Worm (Caenorhabditis elegans): ENCODE measurements around the gene R08C7.4.

R08C7.4 gene

DNA sequence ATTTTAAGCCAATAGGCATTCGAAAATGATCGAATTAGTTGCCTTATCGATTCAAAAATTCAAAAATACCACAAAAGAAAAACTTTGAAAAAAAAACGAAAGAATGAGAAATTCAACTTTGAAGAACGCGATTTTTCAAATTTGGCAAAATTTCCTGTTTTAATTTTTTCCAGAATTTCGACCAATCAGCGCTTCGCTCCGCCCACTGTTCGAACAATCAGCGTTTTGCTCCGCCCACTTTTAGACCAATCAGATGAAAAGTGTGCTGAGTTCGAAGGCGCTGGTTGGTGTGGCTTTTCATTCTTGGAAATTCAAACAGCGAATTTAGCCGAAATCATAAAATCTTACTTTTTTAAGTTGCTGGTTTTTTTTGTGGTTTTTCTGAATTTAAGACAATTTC is 37.2 kb upstream of the R08C7.4 start:
- TF ChIP-seq daf-8 (GFP tag; IDR thresholded peaks at IDR 0.05) (no peak), aha-1 (tag) (peak; percentile 24)

DNA sequence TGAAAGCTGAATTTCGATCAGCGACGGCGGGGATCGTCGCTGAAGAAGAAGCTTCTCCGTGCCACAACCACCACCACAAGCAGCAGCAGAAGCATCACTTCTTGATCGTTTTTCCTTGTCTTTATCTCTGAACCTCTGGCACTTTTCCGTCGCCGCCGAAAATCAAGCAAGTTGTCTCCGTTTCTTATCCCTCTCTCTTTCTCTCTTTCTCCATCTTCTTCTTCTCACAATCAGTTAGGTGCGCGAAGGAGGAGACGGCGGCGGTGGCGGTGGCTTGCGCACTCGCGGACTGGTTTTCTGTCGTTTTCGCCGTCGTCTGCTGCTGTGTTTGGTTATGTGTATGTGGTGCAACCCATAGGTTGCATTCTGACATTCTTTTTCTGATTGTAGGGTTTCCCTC is 36.4 kb upstream of the R08C7.4 start:
- peak; percentile 2 for TF ChIP-seq hlh-30 (tag; optimal IDR thresholded peaks at IDR 0.05; ENCODE audit: insufficient read depth)
- no peak for TF ChIP-seq nhr-11 (tag; optimal IDR thresholded peaks at IDR 0.05)
- no peak for TF ChIP-seq T20F7.1 (GFP tag; optimal IDR thresholded peaks at IDR 0.05)
- peak; percentile 59 for TF ChIP-seq hlh-11 (tag; optimal IDR thresholded peaks at IDR 0.05)
- peak; percentile 39 for TF ChIP-seq mep-1 (tag; optimal IDR thresholded peaks at IDR 0.05)
- peak; percentile 64 for TF ChIP-seq set-16 (GFP tag; IDR thresholded peaks at IDR 0.05)
- no peak for TF ChIP-seq duxl-1 (tag; optimal IDR thresholded peaks at IDR 0.05; ENCODE audit: poor library complexity)
- TF ChIP-seq Y105C5A.15 (GFP tag; IDR thresholded peaks at IDR 0.05): no peak
- peak; percentile 68 for TF ChIP-seq mxl-3 (GFP tag; optimal IDR thresholded peaks at IDR 0.05)
- no peak for TF ChIP-seq pqm-1 (tag; optimal IDR thresholded peaks at IDR 0.05)
- TF ChIP-seq pha-4 (GFP tag; IDR thresholded peaks at IDR 0.05): 0 out of 2 replicates have a peak, but pooled peaks have one; percentile 14
- TF ChIP-seq pha-4 (tag; optimal IDR thresholded peaks at IDR 0.05): no peak
- TF ChIP-seq lin-38 (GFP tag; IDR thresholded peaks at IDR 0.05): peak; percentile 22; the same call in 1 of the 2 replicates
- no peak for TF ChIP-seq zip-11 (GFP tag; IDR thresholded peaks at IDR 0.05)
- peak in 1 of 2 experiments; percentile 52 for TF ChIP-seq mdl-1 (tag; optimal IDR thresholded peaks at IDR 0.05)
- TF ChIP-seq F44E2.7 (GFP tag; IDR thresholded peaks at IDR 0.05): no peak
- peak; percentile 2 for TF ChIP-seq mes-2 (tag; optimal IDR thresholded peaks at IDR 0.05; ENCODE audit: poor library complexity, severe bottlenecking)
- TF ChIP-seq lin-1 (GFP tag; IDR thresholded peaks at IDR 0.05): peak; percentile 16; the same call in 1 of the 2 replicates
- TF ChIP-seq egl-43 (GFP tag; IDR thresholded peaks at IDR 0.05): peak; percentile 37; the same call in 1 of the 2 replicates
- peak; percentile 47 for TF ChIP-seq aha-1 (tag)
- TF ChIP-seq hmg-1.1 (GFP tag; IDR thresholded peaks at IDR 0.05): peak; percentile 46
- TF ChIP-seq nhr-237 (tag; optimal IDR thresholded peaks at IDR 0.05): no peak
- TF ChIP-seq F37D6.2 (tag; optimal IDR thresholded peaks at IDR 0.05): no peak

DNA sequence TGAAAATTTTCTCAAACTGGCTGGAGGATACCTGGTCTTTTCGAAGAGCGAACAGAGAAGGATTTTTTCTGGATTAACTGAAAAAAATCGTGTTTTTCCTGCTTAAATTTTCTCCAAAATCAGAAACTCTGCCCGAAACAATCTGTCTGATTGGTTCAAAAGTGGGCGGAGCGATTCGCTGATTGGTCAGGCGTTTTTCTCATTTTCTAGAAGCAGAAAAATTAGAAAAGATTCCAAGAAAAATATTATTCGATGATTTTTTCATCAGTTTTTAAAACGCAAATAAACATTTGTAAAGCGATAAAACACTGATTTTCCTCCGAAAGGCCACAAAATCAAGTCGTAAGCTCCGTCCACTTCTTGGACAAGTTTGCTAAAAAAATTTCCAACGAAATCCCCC is 35.9 kb upstream of the R08C7.4 start:
- TF ChIP-seq nhr-41 (GFP tag; IDR thresholded peaks at IDR 0.05): no peak
- no peak for TF ChIP-seq F10B5.3 (tag; optimal IDR thresholded peaks at IDR 0.05)
- TF ChIP-seq mep-1 (tag; optimal IDR thresholded peaks at IDR 0.05): no peak
- no peak for TF ChIP-seq ZK337.2 (GFP tag; IDR thresholded peaks at IDR 0.05)
- TF ChIP-seq zfp-3 (GFP tag; conservative IDR thresholded peaks at IDR 0.05): no peak
- TF ChIP-seq php-3 (GFP tag; IDR thresholded peaks at IDR 0.05): no peak
- no peak for TF ChIP-seq daf-16 (GFP tag; optimal IDR thresholded peaks at IDR 0.05)
- no peak for TF ChIP-seq daf-16 (tag; optimal IDR thresholded peaks at IDR 0.05)
- TF ChIP-seq ceh-32 (tag; optimal IDR thresholded peaks at IDR 0.05; ENCODE audit: poor library complexity): no peak
- TF ChIP-seq dmd-9 (GFP tag; IDR thresholded peaks at IDR 0.05): no peak
- TF ChIP-seq ceh-62 (tag; optimal IDR thresholded peaks at IDR 0.05): no peak
- no peak for TF ChIP-seq tra-1 (GFP tag; IDR thresholded peaks at IDR 0.05)
- TF ChIP-seq Y75B8A.6 (GFP tag; IDR thresholded peaks at IDR 0.05): no peak
- no peak for TF ChIP-seq nhr-76 (tag; optimal IDR thresholded peaks at IDR 0.05)

Data from whole organism, L4 larva.